Worm (Caenorhabditis elegans): ENCODE results near the gene rrp-8.

- TF ChIP-seq elt-1 (tag; optimal IDR thresholded peaks at IDR 0.05) (no peak), nhr-12 (tag; optimal IDR thresholded peaks at IDR 0.05) (no peak), nhr-28 (tag; optimal IDR thresholded peaks at IDR 0.05) (no peak), unc-62 (GFP tag; optimal IDR thresholded peaks at IDR 0.05) (no peak), skn-1 (tag; optimal IDR thresholded peaks at IDR 0.05) (no peak), mdl-1 (tag; optimal IDR thresholded peaks at IDR 0.05) (no peak), ZK546.5 (tag; optimal IDR thresholded peaks at IDR 0.05) (no peak), sea-2 (GFP tag; optimal IDR thresholded peaks at IDR 0.05) (no peak), elt-2 (tag; optimal IDR thresholded peaks at IDR 0.05) (no peak), pha-4 (tag; optimal IDR thresholded peaks at IDR 0.05) (no peak), lin-39 (tag; optimal IDR thresholded peaks at IDR 0.05) (no peak), ama-1 (optimal IDR thresholded peaks at IDR 0.05) (no peak), nhr-43 (tag; optimal IDR thresholded peaks at IDR 0.05; ENCODE audit: poor library complexity, severe bottlenecking) (no peak), ztf-4 (tag; optimal IDR thresholded peaks at IDR 0.05) (no peak)
Measured at ce11 chrIV:373963-374362, 22.4 kb upstream of the rrp-8 start.
